Worm (Caenorhabditis elegans) whole organism, L4 larva: Measurements from ENCODE around the gene C04A2.15.

Experiments
- hlh-11 ChIP-seq: fragments of 200-800 bp; sonication (Bioruptor generic); optimal IDR thresholded peaks from 2 replicates; lab custom pipeline; 2018; ENCODE audit warnings: mild to moderate bottlenecking, missing genetic modification characterization, missing compliant biosample characterization
- lin-39 ChIP-seq: fragments of 150-350 bp; optimal IDR thresholded peaks from 2 replicates; lab custom pipeline; 2014; ENCODE audit warnings: missing biosample characterization, missing genetic modification reagents, missing genetic modification characterization
- skn-1 ChIP-seq: fragments of 150-350 bp; optimal IDR thresholded peaks from 2 replicates; lab custom pipeline; 2014; ENCODE audit warnings: missing biosample characterization, missing genetic modification characterization
- unc-62 ChIP-seq, 3 experiments: fragments of 150-350 bp in 1 of 3; sonication (generic microtip); optimal IDR thresholded peaks in 2 of 3; peaks in 1 of 3; 1 replicate in 1 of 3; 2 replicates in 2 of 3; lab custom pipeline; 2014 to 2017; ENCODE audit warnings: missing biosample characterization in 3 of 3, missing genetic modification characterization in 3 of 3, missing genetic modification reagents in 3 of 3, missing genotype in 1 of 3

ce11 chrII:6843211-6843610 is 8.8 kb upstream of the C04A2.15 start:
- TF ChIP-seq unc-62 (GFP tag; optimal IDR thresholded peaks at IDR 0.05 in 1 of 2; lab: Kevin White, UChicago) (no peak), unc-62 (tag; optimal IDR thresholded peaks at IDR 0.05; lab: Kevin White, UChicago) (no peak), lin-39 (no peak), hlh-11 (tag; lab: Kevin White, UChicago) (no peak), skn-1 (no peak)
